Fruit fly (Drosophila melanogaster) whole organism, embryonic: Measurements from ENCODE around the gene Jon99Ciii.

Experiments
- Sox102F ChIP-seq: fragments of 200-800 bp; sonication (Bioruptor generic); optimal IDR thresholded peaks from 2 replicates; lab custom pipeline; 2018; ENCODE audit warnings: missing biosample characterization, mild to moderate bottlenecking, missing genetic modification characterization, moderate library complexity
- exex ChIP-seq: fragments of 200-800 bp; sonication (Bioruptor generic); optimal IDR thresholded peaks from 4 replicates; lab custom pipeline; 2018; ENCODE audit warnings: missing biosample characterization, mild to moderate bottlenecking, missing genetic modification characterization, moderate library complexity
- vfl ChIP-seq: fragments of 200-800 bp; sonication (Bioruptor generic); optimal IDR thresholded peaks from 2 replicates; lab custom pipeline; 2016; ENCODE audit warnings: missing biosample characterization, missing genetic modification characterization

DNA sequence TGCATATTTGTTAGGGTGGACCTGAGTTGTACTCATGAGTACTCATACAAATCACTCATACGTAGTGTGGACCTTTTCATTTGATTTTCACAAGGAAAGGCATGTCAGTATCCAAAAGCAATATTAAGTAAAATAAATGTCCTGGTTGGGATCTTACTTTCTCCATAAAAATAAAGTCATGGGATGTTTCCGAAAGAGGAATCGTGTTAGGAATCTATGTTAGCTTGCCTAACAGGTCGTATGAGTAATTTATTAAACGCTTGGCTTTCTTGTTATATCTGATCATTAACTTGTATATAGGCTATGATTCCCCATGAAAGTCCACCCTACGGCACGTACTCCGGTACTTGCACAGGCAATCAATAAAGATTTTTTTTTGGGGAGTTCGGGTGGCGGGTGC, 46.2 kb upstream of the Jon99Ciii start:
- TF ChIP-seq Sox102F: no peak
- no peak for TF ChIP-seq vfl (GFP tag; lab: Kevin White, UChicago)
- no peak for TF ChIP-seq exex
